Fruit fly (Drosophila melanogaster) whole organism, embryonic: ENCODE measurements around the gene CG44838.

Source experiments
- Atf3 ChIP-seq: fragments of 200-800 bp; sonication (Bioruptor generic); optimal IDR thresholded peaks from 3 replicates; lab custom pipeline; 2016; ENCODE audit warnings: missing biosample characterization, missing genetic modification characterization
- CG12104 ChIP-seq: fragments of 200-800 bp; sonication (Bioruptor generic); optimal IDR thresholded peaks from 3 replicates; lab custom pipeline; 2016; ENCODE audit warnings: missing biosample characterization, missing genetic modification characterization
- CG12744 ChIP-seq: fragments of 200-800 bp; sonication (Bioruptor generic); optimal IDR thresholded peaks from 2 replicates; lab custom pipeline; 2016; ENCODE audit warnings: missing biosample characterization, missing genetic modification characterization
- CG12942 ChIP-seq: fragments of 200-800 bp; sonication (Bioruptor generic); optimal IDR thresholded peaks from 3 replicates; lab custom pipeline; 2016; ENCODE audit warnings: missing biosample characterization, missing genetic modification characterization
- CG13287 ChIP-seq: fragments of 200-800 bp; sonication (Bioruptor generic); IDR thresholded peaks from 2 replicates; pipeline ENCODE4 v1.3.6; 2022; ENCODE audit warnings: missing biosample characterization, missing genetic modification characterization; ENCODE audit not compliant: partially characterized antibody
- CG14441 ChIP-seq: fragments of 200-800 bp; sonication (Bioruptor generic); IDR thresholded peaks from 2 replicates; pipeline ENCODE4 v1.3.6; 2022; ENCODE audit warnings: missing biosample characterization, missing genetic modification characterization
- CG15601 ChIP-seq: fragments of 200-800 bp; sonication (Bioruptor generic); optimal IDR thresholded peaks from 3 replicates; lab custom pipeline; 2019; ENCODE audit warnings: missing biosample characterization, mild to moderate bottlenecking, missing genetic modification characterization, moderate library complexity
- CG16863 ChIP-seq: fragments of 200-800 bp; sonication (Bioruptor generic); optimal IDR thresholded peaks from 3 replicates; lab custom pipeline; 2016; ENCODE audit warnings: missing biosample characterization, missing genetic modification characterization
- CG17328 ChIP-seq: fragments of 200-800 bp; sonication (Bioruptor generic); IDR thresholded peaks from 2 replicates; pipeline ENCODE4 v1.3.6; 2022; ENCODE audit warnings: missing biosample characterization, missing genetic modification characterization
- CG17568 ChIP-seq: fragments of 200-800 bp; sonication (Bioruptor generic); optimal IDR thresholded peaks from 2 replicates; lab custom pipeline; 2018; ENCODE audit warnings: missing biosample characterization, mild to moderate bottlenecking, missing genetic modification characterization, moderate library complexity
- CG18011 ChIP-seq: fragments of 200-800 bp; sonication (Bioruptor generic); optimal IDR thresholded peaks from 2 replicates; lab custom pipeline; 2017; ENCODE audit warnings: missing biosample characterization, missing genetic modification characterization, mild to moderate bottlenecking, moderate library complexity, missing genotype
- CG2889 ChIP-seq: fragments of 200-800 bp; sonication (Bioruptor generic); IDR thresholded peaks from 3 replicates; pipeline ENCODE4 v1.3.6; 2022; ENCODE audit warnings: missing biosample characterization, missing genetic modification characterization
- CG34224 ChIP-seq: fragments of 200-800 bp; sonication (Bioruptor generic); IDR thresholded peaks from 3 replicates; pipeline ENCODE4 v1.3.6; 2022; ENCODE audit warnings: missing biosample characterization, missing genetic modification characterization; ENCODE audit not compliant: partially characterized antibody
- CG34422 ChIP-seq: fragments of 200-800 bp; sonication (Bioruptor generic); IDR thresholded peaks from 3 replicates; pipeline ENCODE4 v1.3.6; 2022; ENCODE audit warnings: missing biosample characterization, missing genetic modification characterization
- CG3995 ChIP-seq: fragments of 200-800 bp; sonication (Bioruptor generic); optimal IDR thresholded peaks from 3 replicates; lab custom pipeline; 2016; ENCODE audit warnings: missing biosample characterization, missing genetic modification characterization
- CG4424 ChIP-seq: fragments of 200-800 bp; sonication (Bioruptor generic); optimal IDR thresholded peaks from 3 replicates; lab custom pipeline; 2016; ENCODE audit warnings: missing biosample characterization, missing genetic modification characterization
- CG6854 ChIP-seq: fragments of 200-800 bp; sonication (Bioruptor generic); optimal IDR thresholded peaks from 3 replicates; lab custom pipeline; 2017; ENCODE audit warnings: missing biosample characterization, mild to moderate bottlenecking, missing genetic modification characterization
- CG7786 ChIP-seq: fragments of 200-800 bp; sonication (Bioruptor generic); optimal IDR thresholded peaks from 2 replicates; lab custom pipeline; 2016; ENCODE audit warnings: missing biosample characterization, missing genetic modification characterization
- Camta ChIP-seq: fragments of 200-800 bp; sonication (Bioruptor generic); optimal IDR thresholded peaks from 2 replicates; lab custom pipeline; 2016; ENCODE audit warnings: missing biosample characterization, missing genetic modification characterization
- D ChIP-seq, 2 experiments: fragments of 200-800 bp in 1 of 2; fragments of >200 bp in 1 of 2; sonication (Bioruptor generic) in 1 of 2; optimal IDR thresholded peaks; 2 replicates in 1 of 2; 3 replicates in 1 of 2; lab custom pipeline; 2017; ENCODE audit warnings: mild to moderate bottlenecking in 1 of 2, missing biosample characterization in 1 of 2, missing genetic modification characterization in 1 of 2, missing genetic modification reagents in 1 of 2
- Dbx ChIP-seq: fragments of 200-800 bp; sonication (Bioruptor generic); IDR thresholded peaks from 3 replicates; pipeline ENCODE4 v1.3.6; 2022; ENCODE audit warnings: missing biosample characterization, missing genetic modification characterization
- Ets65A ChIP-seq: fragments of 200-800 bp; sonication (Bioruptor generic); peaks from one replicate; lab custom pipeline; 2016; ENCODE audit warnings: missing biosample characterization, missing genetic modification characterization
- Hey ChIP-seq: fragments of 200-800 bp; sonication (Bioruptor generic); optimal IDR thresholded peaks from 3 replicates; lab custom pipeline; 2018; ENCODE audit warnings: missing biosample characterization, mild to moderate bottlenecking, missing genetic modification characterization
- Jarid2 ChIP-seq: fragments of 200-800 bp; sonication (Bioruptor generic); optimal IDR thresholded peaks from 3 replicates; lab custom pipeline; 2017; ENCODE audit warnings: mild to moderate bottlenecking, missing biosample characterization, missing genetic modification reagents, missing genetic modification characterization
- MTF-1 ChIP-seq: fragments of 200-800 bp; sonication (Bioruptor generic); optimal IDR thresholded peaks from 2 replicates; lab custom pipeline; 2018; ENCODE audit warnings: missing biosample characterization, mild to moderate bottlenecking, missing genetic modification characterization, borderline replicate concordance
- Mad ChIP-seq: fragments of 200-800 bp; sonication (Bioruptor generic); optimal IDR thresholded peaks from 2 replicates; lab custom pipeline; 2016; ENCODE audit warnings: missing biosample characterization, missing genetic modification characterization
- NC2α ChIP-seq: fragments of 200-800 bp; sonication (Bioruptor generic); optimal IDR thresholded peaks from 2 replicates; lab custom pipeline; 2016; ENCODE audit warnings: missing biosample characterization, missing genetic modification characterization
- NK7.1 ChIP-seq: fragments of 200-800 bp; sonication (Bioruptor generic); optimal IDR thresholded peaks from 3 replicates; lab custom pipeline; 2016; ENCODE audit warnings: missing biosample characterization, missing genetic modification characterization
- Six4 ChIP-seq: fragments of 200-800 bp; sonication (Bioruptor generic); optimal IDR thresholded peaks from 2 replicates; lab custom pipeline; 2016; ENCODE audit warnings: missing biosample characterization, missing genetic modification characterization
- Spps ChIP-seq: fragments of 200-800 bp; sonication (Bioruptor generic); optimal IDR thresholded peaks from 2 replicates; lab custom pipeline; 2018; ENCODE audit warnings: missing biosample characterization, mild to moderate bottlenecking, missing genetic modification characterization
- Taf1 ChIP-seq: fragments of 200-800 bp; sonication (Bioruptor generic); IDR thresholded peaks from 2 replicates; pipeline ENCODE4 v1.3.6; 2022; ENCODE audit warnings: missing biosample characterization, missing genetic modification characterization
- Tbp ChIP-seq: fragments of >200 bp; optimal IDR thresholded peaks from 2 replicates; lab custom pipeline; 2018; ENCODE audit warnings: missing biosample characterization, missing genetic modification characterization
- bab2 ChIP-seq: fragments of 200-800 bp; sonication (Bioruptor generic); optimal IDR thresholded peaks from 2 replicates; lab custom pipeline; 2016; ENCODE audit warnings: missing biosample characterization, missing genetic modification characterization
- cg ChIP-seq: fragments of 200-800 bp; sonication (Bioruptor generic); optimal IDR thresholded peaks from 3 replicates; lab custom pipeline; 2019; ENCODE audit warnings: missing biosample characterization, mild to moderate bottlenecking, missing genetic modification characterization, moderate library complexity
- dm ChIP-seq: fragments of 200-800 bp; sonication (Bioruptor generic); optimal IDR thresholded peaks from 3 replicates; lab custom pipeline; 2016; ENCODE audit warnings: missing biosample characterization, missing genetic modification characterization
- eyg ChIP-seq: fragments of 200-800 bp; sonication (Bioruptor generic); optimal IDR thresholded peaks from 3 replicates; lab custom pipeline; 2016; ENCODE audit warnings: missing biosample characterization, missing genetic modification characterization
- fd102C ChIP-seq: fragments of 200-800 bp; sonication (Bioruptor generic); optimal IDR thresholded peaks from 2 replicates; lab custom pipeline; 2018; ENCODE audit warnings: missing biosample characterization, mild to moderate bottlenecking, missing genetic modification characterization, moderate library complexity
- hb ChIP-seq: fragments of 200-800 bp; sonication (Bioruptor generic); IDR thresholded peaks from 3 replicates; pipeline ENCODE4 v1.3.6; 2022; ENCODE audit warnings: missing biosample characterization, missing genetic modification characterization; ENCODE audit not compliant: partially characterized antibody
- kni ChIP-seq: fragments of 200-800 bp; sonication (Bioruptor generic); optimal IDR thresholded peaks from 3 replicates; lab custom pipeline; 2017; ENCODE audit warnings: mild to moderate bottlenecking, missing biosample characterization, missing genetic modification reagents, missing genetic modification characterization
- mam ChIP-seq: fragments of 200-800 bp; sonication (Bioruptor generic); optimal IDR thresholded peaks from 3 replicates; lab custom pipeline; 2016; ENCODE audit warnings: missing biosample characterization, missing genetic modification characterization
- nmo ChIP-seq: fragments of 200-800 bp; sonication (Bioruptor generic); optimal IDR thresholded peaks from 2 replicates; lab custom pipeline; 2018; ENCODE audit warnings: missing biosample characterization, mild to moderate bottlenecking, missing genetic modification characterization, moderate library complexity
- nom ChIP-seq: fragments of 200-800 bp; sonication (Bioruptor generic); optimal IDR thresholded peaks from 2 replicates; lab custom pipeline; 2017; ENCODE audit warnings: missing biosample characterization, missing genetic modification characterization, mild to moderate bottlenecking, moderate library complexity, missing genetic modification reagents
- pho ChIP-seq: fragments of 200-800 bp; sonication (Bioruptor generic); optimal IDR thresholded peaks from 2 replicates; lab custom pipeline; 2016; ENCODE audit warnings: missing biosample characterization, missing genetic modification characterization
- sd ChIP-seq: fragments of 200-800 bp; sonication (Bioruptor generic); optimal IDR thresholded peaks from 3 replicates; lab custom pipeline; 2018; ENCODE audit warnings: missing biosample characterization, mild to moderate bottlenecking, missing genetic modification characterization, moderate library complexity
- sim ChIP-seq: fragments of 200-800 bp; sonication (Bioruptor generic); IDR thresholded peaks from 2 replicates; pipeline ENCODE4 v1.3.6; 2022; ENCODE audit warnings: missing biosample characterization, missing genetic modification characterization
- trem ChIP-seq: fragments of 200-800 bp; optimal IDR thresholded peaks from 3 replicates; lab custom pipeline; 2019; ENCODE audit warnings: missing biosample characterization, mild to moderate bottlenecking, missing genetic modification characterization, moderate library complexity
- usp ChIP-seq: fragments of >200 bp; optimal IDR thresholded peaks from 2 replicates; lab custom pipeline; 2017; ENCODE audit warnings: missing biosample characterization, missing genetic modification characterization
- vvl ChIP-seq: fragments of 200-800 bp; sonication (Bioruptor generic); IDR thresholded peaks from 2 replicates; pipeline ENCODE4 v1.3.6; 2022; ENCODE audit warnings: missing biosample characterization, missing genetic modification characterization
- wor ChIP-seq: fragments of 200-800 bp; sonication (Bioruptor generic); IDR thresholded peaks from 2 replicates; pipeline ENCODE4 v1.3.6; 2022; ENCODE audit warnings: missing biosample characterization, missing genetic modification characterization
- zen ChIP-seq: fragments of 200-800 bp; sonication (Bioruptor generic); optimal IDR thresholded peaks from 3 replicates; lab custom pipeline; 2018; ENCODE audit warnings: missing biosample characterization, mild to moderate bottlenecking, missing genetic modification characterization, moderate library complexity

The CG44838 gene

dm6 chr3L:9466595-9466994 lies 5.7 kb downstream of the CG44838 start (continued):
- TF ChIP-seq CG34224 (GFP tag; lab: Robert Waterston, UW) (no peak), eyg (GFP tag; lab: Kevin White, UChicago) (no peak), CG7786 (GFP tag; lab: Kevin White, UChicago) (no peak), Hey (tag; lab: Kevin White, UChicago) (no peak), Taf1 (GFP tag; lab: Robert Waterston, UW) (no peak), Spps (tag; lab: Kevin White, UChicago) (no peak), zen (tag; lab: Kevin White, UChicago) (no peak), sd (no peak), NC2α (GFP tag; lab: Kevin White, UChicago) (no peak), Camta (GFP tag; lab: Kevin White, UChicago) (no peak), usp (no peak), NK7.1 (no peak), pho (GFP tag; lab: Kevin White, UChicago) (peak; percentile 25), MTF-1 (GFP tag; lab: Kevin White, UChicago) (no peak), bab2 (GFP tag; lab: Kevin White, UChicago) (no peak), kni (GFP tag; lab: Kevin White, UChicago) (no peak), hb (no peak), Six4 (GFP tag; lab: Kevin White, UChicago) (no peak), nmo (GFP tag; lab: Kevin White, UChicago) (peak; percentile 35), CG4424 (peak; percentile 12), fd102C (GFP tag; lab: Kevin White, UChicago) (no peak), CG16863 (GFP tag; lab: Kevin White, UChicago) (no peak), CG17328 (GFP tag; lab: Robert Waterston, UW) (no peak), wor (GFP tag; lab: Robert Waterston, UW) (no peak), trem (tag; lab: Kevin White, UChicago) (no peak), mam (GFP tag; lab: Kevin White, UChicago) (no peak), CG12744 (GFP tag; lab: Kevin White, UChicago) (no peak), Jarid2 (GFP tag; lab: Kevin White, UChicago) (no peak), CG12104 (GFP tag; lab: Kevin White, UChicago) (no peak), CG2889 (GFP tag; lab: Robert Waterston, UW) (no peak), CG14441 (GFP tag; lab: Robert Waterston, UW) (no peak), CG3995 (GFP tag; lab: Kevin White, UChicago) (no peak), CG15601 (tag; lab: Kevin White, UChicago) (peak; percentile 10), dm (GFP tag; lab: Kevin White, UChicago) (no peak)

DNA sequence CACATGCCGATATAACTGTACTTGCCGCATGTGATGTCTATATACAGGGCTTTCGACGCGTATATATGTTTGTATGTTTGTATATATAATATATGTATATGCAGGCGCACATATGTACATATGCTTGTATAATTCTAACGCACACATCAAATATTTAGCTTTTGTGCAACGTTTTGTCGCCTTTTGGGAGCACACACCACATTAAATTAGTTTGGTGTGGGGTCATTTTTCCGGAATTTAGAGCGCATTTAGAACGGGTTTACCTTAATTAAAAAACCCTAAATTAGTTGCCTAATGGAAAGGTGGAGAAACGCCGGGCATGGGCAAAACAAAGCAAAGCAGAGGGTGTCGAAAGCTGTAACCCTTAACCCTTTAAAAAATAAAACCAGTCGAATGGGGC lies 6.4 kb downstream of the CG44838 start:
- TF ChIP-seq Ets65A (GFP tag; lab: Kevin White, UChicago) (peak; percentile 68), Tbp (no peak)

dm6 chr3L:9467763-9468206 lies 6.9 kb downstream of the CG44838 start:
- TF ChIP-seq vvl (GFP tag; lab: Robert Waterston, UW) (no peak), CG17568 (GFP tag; lab: Kevin White, UChicago) (no peak), Atf3 (no peak), CG18011 (GFP tag; lab: Kevin White, UChicago) (no peak), CG34422 (GFP tag; lab: Robert Waterston, UW) (no peak), CG6854 (GFP tag; lab: Kevin White, UChicago) (no peak), Mad (GFP tag; lab: Kevin White, UChicago) (no peak), cg (GFP tag; lab: Kevin White, UChicago) (peak; percentile 52), sim (GFP tag; lab: Robert Waterston, UW) (no peak), D (optimal IDR thresholded peaks at IDR 0.05; lab: Kevin White, UChicago) (peak; percentile 26), D (GFP tag; optimal IDR thresholded peaks at IDR 0.05; lab: Kevin White, UChicago) (no peak), Dbx (no peak), dm (GFP tag; lab: Kevin White, UChicago) (no peak), CG12942 (GFP tag; lab: Kevin White, UChicago) (no peak), nom (GFP tag; lab: Kevin White, UChicago) (peak; percentile 87), CG13287 (GFP tag; lab: Robert Waterston, UW) (no peak)
